Worm (Caenorhabditis elegans) whole organism, mixed stage, embryonic: Measurements from ENCODE around the gene Y116A8C.23.

ENCODE experiments used
- bed-3 ChIP-seq: fragments of 200-800 bp; sonication (Bioruptor generic); optimal IDR thresholded peaks from 3 replicates; lab custom pipeline; 2018; ENCODE audit warnings: mild to moderate bottlenecking, missing genetic modification characterization, moderate library complexity, missing compliant biosample characterization
- elt-3 ChIP-seq: fragments of 150-350 bp; optimal IDR thresholded peaks from 2 replicates; lab custom pipeline; 2014; ENCODE audit warnings: missing biosample characterization, missing genetic modification characterization
- flh-1 ChIP-seq: fragments of 200-800 bp; sonication (Bioruptor generic); optimal IDR thresholded peaks from 2 replicates; lab custom pipeline; 2018; ENCODE audit warnings: mild to moderate bottlenecking, missing genetic modification characterization, moderate library complexity, missing compliant biosample characterization
- mep-1 ChIP-seq: fragments of 150-350 bp; optimal IDR thresholded peaks from 2 replicates; lab custom pipeline; 2017; ENCODE audit warnings: missing biosample characterization, missing genetic modification reagents, missing genetic modification characterization, inconsistent platforms
- nhr-12 ChIP-seq: fragments of 150-350 bp; optimal IDR thresholded peaks from 2 replicates; lab custom pipeline; 2014; ENCODE audit warnings: missing biosample characterization, missing genetic modification characterization
- nhr-76 ChIP-seq: sonication (generic microtip); optimal IDR thresholded peaks from 2 replicates; lab custom pipeline; 2017; ENCODE audit warnings: missing biosample characterization, missing genetic modification characterization
- pha-4 ChIP-seq: fragments of 150-350 bp; optimal IDR thresholded peaks from 2 replicates; lab custom pipeline; 2018; ENCODE audit warnings: missing biosample characterization, missing genetic modification reagents, missing genetic modification characterization
- snpc-4 ChIP-seq: fragments of 150-350 bp; optimal IDR thresholded peaks from 2 replicates; lab custom pipeline; 2014; ENCODE audit warnings: missing biosample characterization, missing genetic modification characterization
- unc-39 ChIP-seq: fragments of 150-350 bp; optimal IDR thresholded peaks from 2 replicates; lab custom pipeline; 2014; ENCODE audit warnings: missing biosample characterization, missing genetic modification characterization
- ztf-11 ChIP-seq: fragments of 150-350 bp; optimal IDR thresholded peaks from 2 replicates; lab custom pipeline; 2014; ENCODE audit warnings: missing biosample characterization, missing genetic modification characterization

DNA sequence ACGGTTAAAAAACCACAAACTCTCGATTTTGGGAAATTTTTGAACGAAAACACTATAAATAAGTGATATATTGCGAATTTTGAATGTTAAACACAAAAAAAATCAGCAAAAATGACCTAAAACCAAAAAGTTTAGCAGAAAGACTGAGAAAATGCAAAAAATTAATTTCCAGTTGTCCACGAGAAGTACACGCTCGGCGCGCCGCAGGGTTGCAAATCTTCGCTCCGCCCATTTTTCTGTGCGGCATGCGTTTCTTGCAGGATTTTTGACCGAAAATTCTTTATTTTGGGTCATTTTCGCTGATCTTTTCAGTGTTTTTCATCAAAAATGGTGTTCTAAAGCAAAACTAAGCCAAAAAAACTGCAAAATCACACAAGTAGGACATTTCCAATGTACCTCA, 31.5 kb downstream of the Y116A8C.23 start:
- TF ChIP-seq nhr-12 (no peak), pha-4 (tag; lab: Kevin White, UChicago) (no peak), bed-3 (no peak), unc-39 (tag; lab: Kevin White, UChicago) (no peak), mep-1 (tag; lab: Kevin White, UChicago) (no peak), elt-3 (tag; lab: Kevin White, UChicago) (no peak), ztf-11 (tag; lab: Kevin White, UChicago) (no peak), snpc-4 (no peak), nhr-76 (no peak), flh-1 (GFP tag; lab: Kevin White, UChicago) (no peak)
